Worm (Caenorhabditis elegans) whole organism, young adult: ENCODE measurements around the gene clec-59.

ENCODE experiments used
- C06A6.2 ChIP-seq: fragments of 200-800 bp; sonication (Bioruptor generic); conservative IDR thresholded peaks from 2 replicates; pipeline ENCODE4 v1.3.6; 2022; ENCODE audit warnings: missing genetic modification characterization, missing compliant biosample characterization
- F10E7.11 ChIP-seq: sonication (generic microtip); optimal IDR thresholded peaks from 2 replicates; lab custom pipeline; 2017; ENCODE audit warnings: mild to moderate bottlenecking, missing genetic modification characterization, moderate library complexity, missing compliant biosample characterization
- F49E8.2 ChIP-seq: sonication (generic microtip); optimal IDR thresholded peaks from 3 replicates; lab custom pipeline; 2017; ENCODE audit warnings: missing genetic modification characterization, mild to moderate bottlenecking, missing compliant biosample characterization, antibody characterized with exemption, moderate library complexity; ENCODE audit not compliant: insufficient read depth
- F57C9.4 ChIP-seq: sonication (generic microtip); optimal IDR thresholded peaks from 2 replicates; lab custom pipeline; 2017; ENCODE audit warnings: mild to moderate bottlenecking, missing genetic modification characterization, missing compliant biosample characterization
- T26A5.8 ChIP-seq: sonication (generic microtip); optimal IDR thresholded peaks from 2 replicates; lab custom pipeline; 2016; ENCODE audit warnings: missing genetic modification characterization, missing compliant biosample characterization
- Y95B8A.8 ChIP-seq: fragments of 200-800 bp; sonication (Bioruptor generic); IDR thresholded peaks from 2 replicates; pipeline ENCODE4 v1.3.6; 2022; ENCODE audit warnings: missing genetic modification reagents, missing genetic modification characterization, missing compliant biosample characterization
- ama-1 ChIP-seq, 3 experiments: fragments of 150-350 bp in 1 of 3; sonication (generic microtip) in 2 of 3; optimal IDR thresholded peaks; 2 replicates each; lab custom pipeline; 2014 to 2018; ENCODE audit warnings: missing biosample characterization in 2 of 3, missing genetic modification characterization in 2 of 3, missing genetic modification reagents in 2 of 3
- cebp-1 ChIP-seq, 2 experiments: fragments of 200-800 bp in 1 of 2; sonication (Bioruptor generic) in 1 of 2; sonication (generic microtip) in 1 of 2; IDR thresholded peaks in 1 of 2; optimal IDR thresholded peaks in 1 of 2; 2 replicates each; pipeline versions ENCODE4 v1.3.6 to Lab custom; 2017 to 2022; ENCODE audit warnings: missing compliant biosample characterization in 2 of 2, missing genetic modification characterization in 2 of 2, mild to moderate bottlenecking in 1 of 2, missing genetic modification reagents in 1 of 2, moderate library complexity in 1 of 2
- ceh-40 ChIP-seq: fragments of 200-800 bp; sonication (Bioruptor generic); IDR thresholded peaks from 2 replicates; pipeline ENCODE4 v1.3.6; 2022; ENCODE audit warnings: missing genetic modification characterization, missing compliant biosample characterization
- ceh-58 ChIP-seq: fragments of 200-800 bp; sonication (Bioruptor generic); IDR thresholded peaks from 2 replicates; pipeline ENCODE4 v1.3.6; 2022; ENCODE audit warnings: missing genetic modification characterization, missing compliant biosample characterization
- ceh-79 ChIP-seq: sonication (generic microtip); optimal IDR thresholded peaks from 2 replicates; lab custom pipeline; 2017; ENCODE audit warnings: mild to moderate bottlenecking, missing genetic modification characterization, missing compliant biosample characterization
- ceh-91 ChIP-seq: fragments of 200-800 bp; sonication (Bioruptor generic); IDR thresholded peaks from 2 replicates; pipeline ENCODE4 v1.3.6; 2022; ENCODE audit warnings: missing genetic modification reagents, missing genetic modification characterization, missing compliant biosample characterization
- chd-7 ChIP-seq: sonication (generic microtip); optimal IDR thresholded peaks from 2 replicates; lab custom pipeline; 2016; ENCODE audit warnings: mild to moderate bottlenecking, missing genetic modification characterization, moderate library complexity, missing compliant biosample characterization
- hlh-12 ChIP-seq: sonication (generic microtip); optimal IDR thresholded peaks from 2 replicates; lab custom pipeline; 2016; ENCODE audit warnings: missing genetic modification characterization, missing compliant biosample characterization
- lag-1 ChIP-seq: fragments of 200-800 bp; sonication (Bioruptor generic); IDR thresholded peaks from 2 replicates; pipeline ENCODE4 v1.3.6; 2022; ENCODE audit warnings: missing genetic modification reagents, missing genetic modification characterization, missing compliant biosample characterization
- let-607 ChIP-seq, 2 experiments: fragments of 200-800 bp in 1 of 2; sonication (Bioruptor generic) in 1 of 2; sonication (generic microtip) in 1 of 2; optimal IDR thresholded peaks; 2 replicates each; lab custom pipeline; 2016 to 2018; ENCODE audit warnings: mild to moderate bottlenecking in 2 of 2, missing compliant biosample characterization in 2 of 2, missing genetic modification characterization in 2 of 2, moderate library complexity in 2 of 2, missing genotype in 1 of 2
- lin-54 ChIP-seq: fragments of 200-800 bp; sonication (Bioruptor generic); optimal IDR thresholded peaks from 2 replicates; lab custom pipeline; 2018; ENCODE audit warnings: mild to moderate bottlenecking, missing genetic modification characterization, missing compliant biosample characterization
- madf-3 ChIP-seq: fragments of 200-800 bp; sonication (Bioruptor generic); IDR thresholded peaks from 2 replicates; pipeline ENCODE4 v1.3.6; 2022; ENCODE audit warnings: missing genetic modification reagents, missing genetic modification characterization, missing compliant biosample characterization
- nhr-27 ChIP-seq: fragments of 200-800 bp; sonication (Bioruptor generic); optimal IDR thresholded peaks from 2 replicates; lab custom pipeline; 2018; ENCODE audit warnings: mild to moderate bottlenecking, missing genetic modification characterization, moderate library complexity, missing compliant biosample characterization
- pbrm-1 ChIP-seq: fragments of 200-800 bp; sonication (Bioruptor generic); IDR thresholded peaks from 2 replicates; pipeline ENCODE4 v1.3.6; 2022; ENCODE audit warnings: missing genetic modification reagents, missing genetic modification characterization, missing compliant biosample characterization
- rec-8 ChIP-seq, 2 experiments: sonication (generic microtip); optimal IDR thresholded peaks; 2 replicates each; lab custom pipeline; 2016; ENCODE audit warnings: mild to moderate bottlenecking in 2 of 2, missing genetic modification characterization in 2 of 2, missing genetic modification reagents in 2 of 2, missing genotype in 2 of 2, missing biosample characterization in 1 of 2, missing compliant biosample characterization in 1 of 2, moderate library complexity in 1 of 2
- rpc-1 ChIP-seq, 2 experiments: fragments of 150-350 bp in 1 of 2; sonication (generic microtip) in 1 of 2; optimal IDR thresholded peaks; 2 replicates each; lab custom pipeline; 2014 to 2018; ENCODE audit warnings: missing biosample characterization in 1 of 2, missing genetic modification characterization in 1 of 2, missing genetic modification reagents in 1 of 2, missing genotype in 1 of 2
- sdz-38 ChIP-seq: sonication (generic microtip); optimal IDR thresholded peaks from 2 replicates; lab custom pipeline; 2016; ENCODE audit warnings: missing genotype, missing genetic modification characterization, missing compliant biosample characterization
- sea-2 ChIP-seq: fragments of 200-800 bp; sonication (Bioruptor generic); IDR thresholded peaks from 2 replicates; pipeline ENCODE4 v1.3.6; 2022; ENCODE audit warnings: missing genetic modification characterization, missing compliant biosample characterization
- snpc-1.1 ChIP-seq: sonication (generic microtip); optimal IDR thresholded peaks from 2 replicates; lab custom pipeline; 2017; ENCODE audit warnings: missing genetic modification characterization, mild to moderate bottlenecking, missing compliant biosample characterization, antibody characterized with exemption, moderate library complexity, missing genotype, missing genetic modification reagents; ENCODE audit not compliant: insufficient read depth
- snpc-4 ChIP-seq, 5 experiments: fragments of 150-350 bp in 1 of 5; sonication (generic microtip) in 4 of 5; optimal IDR thresholded peaks; 2 replicates each; lab custom pipeline; 2014 to 2018; ENCODE audit warnings: missing genetic modification characterization in 5 of 5, missing biosample characterization in 3 of 5, antibody characterized with exemption in 2 of 5, mild to moderate bottlenecking in 2 of 5, missing compliant biosample characterization in 2 of 5, missing genotype in 2 of 5, moderate library complexity in 2 of 5, missing genetic modification reagents in 1 of 5
- tbx-9 ChIP-seq: sonication (generic microtip); optimal IDR thresholded peaks from 2 replicates; lab custom pipeline; 2016; ENCODE audit warnings: borderline replicate concordance, missing genetic modification characterization, inconsistent platforms, missing compliant biosample characterization
- unc-130 ChIP-seq: sonication (generic microtip); optimal IDR thresholded peaks from 2 replicates; lab custom pipeline; 2016; ENCODE audit warnings: missing genetic modification reagents, missing genetic modification characterization, missing compliant biosample characterization
- xnd-1 ChIP-seq: sonication (generic microtip); optimal IDR thresholded peaks from 2 replicates; lab custom pipeline; 2016; ENCODE audit warnings: missing genotype, missing genetic modification reagents, missing genetic modification characterization, missing compliant biosample characterization
- ztf-26 ChIP-seq: sonication (generic microtip); optimal IDR thresholded peaks from 2 replicates; lab custom pipeline; 2017; ENCODE audit warnings: missing genetic modification characterization, missing compliant biosample characterization
- ztf-28 ChIP-seq: fragments of 200-800 bp; sonication (Bioruptor generic); IDR thresholded peaks from 2 replicates; pipeline ENCODE4 v1.3.6; 2022; ENCODE audit warnings: missing genetic modification reagents, missing genetic modification characterization, missing compliant biosample characterization

The clec-59 gene

ce11 chrII:10523031-10523430 lies 43.8 kb upstream of the clec-59 start:
- no peak for TF ChIP-seq lin-54 (GFP tag; lab: Kevin White, UChicago)
- TF ChIP-seq F57C9.4 (tag; lab: Kevin White, UChicago), result no peak
- TF ChIP-seq tbx-9, result no peak
- TF ChIP-seq xnd-1, result no peak
- TF ChIP-seq rpc-1 (optimal IDR thresholded peaks at IDR 0.05; lab: Kevin White, UChicago), result no peak
- TF ChIP-seq rpc-1 (tag; optimal IDR thresholded peaks at IDR 0.05; lab: Kevin White, UChicago), result no peak
- no peak for TF ChIP-seq snpc-4 (GFP tag; optimal IDR thresholded peaks at IDR 0.05; lab: Kevin White, UChicago)
- TF ChIP-seq snpc-4 (tag; optimal IDR thresholded peaks at IDR 0.05; lab: Kevin White, UChicago), result no peak
- no peak for TF ChIP-seq ztf-26 (tag; lab: Kevin White, UChicago)

- TF ChIP-seq chd-7 (tag; lab: Kevin White, UChicago) (no peak), rec-8 (tag; optimal IDR thresholded peaks at IDR 0.05; lab: Kevin White, UChicago) (no peak), ceh-79 (tag; lab: Kevin White, UChicago) (no peak), ceh-91 (GFP tag; lab: Robert Waterston, UW) (no peak), tbx-9 (no peak), cebp-1 (GFP tag; IDR thresholded peaks at IDR 0.05; lab: Robert Waterston, UW) (no peak), cebp-1 (tag; optimal IDR thresholded peaks at IDR 0.05; lab: Kevin White, UChicago) (no peak), ceh-40 (GFP tag; lab: Robert Waterston, UW) (no peak), ama-1 (optimal IDR thresholded peaks at IDR 0.05; lab: Kevin White, UChicago) (no peak), ama-1 (GFP tag; optimal IDR thresholded peaks at IDR 0.05; lab: Kevin White, UChicago) (no peak), Y95B8A.8 (GFP tag; lab: Robert Waterston, UW) (no peak)
These were observed 40.6 kb upstream of the clec-59 start for ce11 chrII:10519863-10520262.

- TF ChIP-seq sea-2, result no peak
- no peak for TF ChIP-seq sdz-38 (tag; lab: Kevin White, UChicago)
- TF ChIP-seq rec-8 (tag; optimal IDR thresholded peaks at IDR 0.05; lab: Kevin White, UChicago), result no peak
- TF ChIP-seq ceh-58, result no peak
- TF ChIP-seq unc-130 (GFP tag; lab: Kevin White, UChicago), result no peak
- no peak for TF ChIP-seq C06A6.2
- no peak for TF ChIP-seq let-607 (tag; optimal IDR thresholded peaks at IDR 0.05; lab: Kevin White, UChicago)
- TF ChIP-seq T26A5.8 (tag; lab: Kevin White, UChicago), result no peak
- TF ChIP-seq snpc-1.1 (tag; lab: Kevin White, UChicago), result no peak
- no peak for TF ChIP-seq nhr-27 (tag; lab: Kevin White, UChicago)
- TF ChIP-seq hlh-12, result no peak
- no peak for TF ChIP-seq F49E8.2 (tag; lab: Kevin White, UChicago)
These were observed 39.8 kb upstream of the clec-59 start, which contains the start of gene F59B10.4 for ce11 chrII:10519017-10519416. Gene F59B10.4 (minus strand): TSS chrII:10519117.

ce11 chrII:10516375-10516774 lies 37.1 kb upstream of the clec-59 start:
- TF ChIP-seq ztf-28 (GFP tag; lab: Robert Waterston, UW), result no peak
- TF ChIP-seq F10E7.11 (tag; lab: Kevin White, UChicago), result no peak
- TF ChIP-seq lag-1, result no peak
- TF ChIP-seq pbrm-1 (GFP tag; lab: Robert Waterston, UW), result no peak
- TF ChIP-seq madf-3 (GFP tag; lab: Robert Waterston, UW), result 0 out of 2 replicates have a peak, but pooled peaks have one; percentile 45
